Fruit fly (Drosophila melanogaster) whole organism, embryonic: Measurements from ENCODE around the gene Srp9.

Source experiments
- crp ChIP-seq, 2 experiments: fragments of 200-800 bp; sonication (Bioruptor generic); optimal IDR thresholded peaks; 2 replicates in 1 of 2; 3 replicates in 1 of 2; lab custom pipeline; 2017; ENCODE audit warnings: missing biosample characterization in 2 of 2, missing genetic modification characterization in 2 of 2, mild to moderate bottlenecking in 1 of 2, moderate library complexity in 1 of 2
- ind ChIP-seq: fragments of 200-800 bp; sonication (Bioruptor generic); optimal IDR thresholded peaks from 3 replicates; lab custom pipeline; 2016; ENCODE audit warnings: missing biosample characterization, missing genetic modification characterization

dm6 chr3L:7960707-7961695, 24.8 kb downstream of the Srp9 start:
- TF ChIP-seq crp (GFP tag; optimal IDR thresholded peaks at IDR 0.05; lab: Kevin White, UChicago) (no peak), ind (GFP tag; lab: Kevin White, UChicago) (no peak)
